Fruit fly (Drosophila melanogaster) whole organism, pupa: ENCODE results near the gene Cyp309a1.

Experiments
- EcR ChIP-seq: fragments of 200-800 bp; sonication (Bioruptor generic); optimal IDR thresholded peaks from 3 replicates; lab custom pipeline; 2019; ENCODE audit warnings: missing biosample characterization, missing genetic modification characterization, mild to moderate bottlenecking, moderate library complexity, missing genetic modification reagents
- gl ChIP-seq: fragments of 200-800 bp; sonication (Bioruptor generic); optimal IDR thresholded peaks from 2 replicates; lab custom pipeline; 2018; ENCODE audit warnings: missing biosample characterization, mild to moderate bottlenecking, missing genetic modification characterization
- rn ChIP-seq: fragments of 200-800 bp; sonication (Bioruptor generic); IDR thresholded peaks from 2 replicates; pipeline ENCODE4 v1.3.6; 2022; ENCODE audit warnings: missing biosample characterization, missing genetic modification characterization

DNA sequence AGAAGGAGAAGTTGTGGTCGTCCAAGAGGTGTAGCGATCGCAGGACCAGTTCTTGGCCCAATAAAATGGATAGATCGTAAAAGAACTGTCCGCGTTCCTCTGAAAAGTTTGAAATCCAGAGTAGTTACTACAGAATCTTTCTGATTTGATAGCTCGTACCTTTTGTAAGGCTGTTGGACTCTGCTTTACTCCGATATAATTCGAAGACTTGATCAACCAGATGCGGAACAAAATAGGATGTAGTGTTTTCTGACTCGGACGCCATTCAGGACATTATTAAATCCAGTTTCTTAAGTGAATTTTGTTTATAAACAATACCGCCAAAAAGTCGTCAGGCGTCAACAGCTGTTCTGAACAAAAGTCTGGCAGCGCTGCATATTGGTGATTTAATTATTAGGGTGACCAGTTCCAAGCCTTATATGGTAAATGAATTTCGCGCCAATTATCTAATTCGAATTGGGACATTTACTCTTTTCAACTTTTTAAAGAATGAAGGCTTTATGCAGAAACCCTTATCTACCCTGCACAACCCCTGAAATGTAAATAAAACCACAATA, 10.2 kb upstream of the Cyp309a1 start, which contains the start of the genes Rad1 and Sws1:
- TF ChIP-seq gl, result no peak
- TF ChIP-seq EcR (GFP tag; lab: Kevin White, UChicago), result no peak
- TF ChIP-seq rn, result no peak
